Fruit fly (Drosophila melanogaster) whole organism, embryonic: ENCODE measurements around the gene CG8891.

Experiments
- Ada2b ChIP-seq: fragments of 200-800 bp; sonication (Bioruptor generic); IDR thresholded peaks from 2 replicates; pipeline ENCODE4 v1.3.6; 2022; ENCODE audit warnings: missing biosample characterization, missing genetic modification characterization
- Antp ChIP-seq: fragments of 200-800 bp; sonication (Bioruptor generic); optimal IDR thresholded peaks from 3 replicates; lab custom pipeline; 2016; ENCODE audit warnings: missing biosample characterization, missing genetic modification characterization
- B-H2 ChIP-seq: fragments of 200-800 bp; sonication (Bioruptor generic); optimal IDR thresholded peaks from 2 replicates; lab custom pipeline; 2018; ENCODE audit warnings: missing biosample characterization, mild to moderate bottlenecking, missing genetic modification characterization
- CG10274 ChIP-seq: fragments of 200-800 bp; sonication (Bioruptor generic); optimal IDR thresholded peaks from 3 replicates; lab custom pipeline; 2017; ENCODE audit warnings: missing biosample characterization, mild to moderate bottlenecking, missing genetic modification characterization
- CG11695 ChIP-seq: fragments of 200-800 bp; sonication (Bioruptor generic); IDR thresholded peaks from 3 replicates; pipeline ENCODE4 v1.3.6; 2022; ENCODE audit warnings: missing biosample characterization, missing genetic modification characterization
- CG11696 ChIP-seq: fragments of 200-800 bp; sonication (Bioruptor generic); IDR thresholded peaks from 2 replicates; pipeline ENCODE4 v1.3.6; 2022; ENCODE audit warnings: missing biosample characterization, missing genetic modification characterization
- CG12155 ChIP-seq: fragments of 200-800 bp; sonication (Bioruptor generic); optimal IDR thresholded peaks from 3 replicates; lab custom pipeline; 2016; ENCODE audit warnings: missing biosample characterization, missing genetic modification characterization
- CG13624 ChIP-seq: fragments of 200-800 bp; sonication (Bioruptor generic); optimal IDR thresholded peaks from 2 replicates; lab custom pipeline; 2016; ENCODE audit warnings: missing biosample characterization, missing genetic modification characterization
- CG18011 ChIP-seq: fragments of 200-800 bp; sonication (Bioruptor generic); optimal IDR thresholded peaks from 2 replicates; lab custom pipeline; 2017; ENCODE audit warnings: missing biosample characterization, missing genetic modification characterization, mild to moderate bottlenecking, moderate library complexity, missing genotype
- CG2202 ChIP-seq: fragments of 200-800 bp; sonication (Bioruptor generic); optimal IDR thresholded peaks from 2 replicates; lab custom pipeline; 2018; ENCODE audit warnings: missing biosample characterization, mild to moderate bottlenecking, missing genetic modification characterization
- CG30020 ChIP-seq: fragments of 200-800 bp; optimal IDR thresholded peaks from 2 replicates; lab custom pipeline; 2019; ENCODE audit warnings: missing biosample characterization, mild to moderate bottlenecking, missing genetic modification characterization, moderate library complexity
- CG31365 ChIP-seq: fragments of 200-800 bp; sonication (Bioruptor generic); optimal IDR thresholded peaks from 2 replicates; lab custom pipeline; 2018; ENCODE audit warnings: missing biosample characterization, mild to moderate bottlenecking, missing genetic modification characterization
- CG32767 ChIP-seq: fragments of 200-800 bp; sonication (Bioruptor generic); IDR thresholded peaks from 2 replicates; pipeline ENCODE4 v1.3.6; 2022; ENCODE audit warnings: missing biosample characterization, missing genetic modification characterization
- CG4707 ChIP-seq: fragments of 200-800 bp; sonication (Bioruptor generic); optimal IDR thresholded peaks from 2 replicates; lab custom pipeline; 2018; ENCODE audit warnings: missing biosample characterization, mild to moderate bottlenecking, missing genetic modification characterization, moderate library complexity
- CG4730 ChIP-seq: fragments of 200-800 bp; sonication (Bioruptor generic); IDR thresholded peaks from 2 replicates; pipeline ENCODE4 v1.3.6; 2022; ENCODE audit warnings: missing biosample characterization, missing genetic modification characterization
- CG6272 ChIP-seq: fragments of 200-800 bp; sonication (Bioruptor generic); IDR thresholded peaks from 2 replicates; pipeline ENCODE4 v1.3.6; 2022; ENCODE audit warnings: missing biosample characterization, missing genetic modification characterization
- CG6854 ChIP-seq: fragments of 200-800 bp; sonication (Bioruptor generic); optimal IDR thresholded peaks from 3 replicates; lab custom pipeline; 2017; ENCODE audit warnings: missing biosample characterization, mild to moderate bottlenecking, missing genetic modification characterization
- CG8359 ChIP-seq: fragments of 200-800 bp; sonication (Bioruptor generic); optimal IDR thresholded peaks from 2 replicates; lab custom pipeline; 2017; ENCODE audit warnings: missing biosample characterization, mild to moderate bottlenecking, missing genetic modification characterization, borderline replicate concordance
- CG8765 ChIP-seq: fragments of 200-800 bp; sonication (Bioruptor generic); IDR thresholded peaks from 2 replicates; pipeline ENCODE4 v1.3.6; 2022; ENCODE audit warnings: missing biosample characterization, missing genetic modification characterization
- CG8924 ChIP-seq: fragments of 200-800 bp; optimal IDR thresholded peaks from 3 replicates; lab custom pipeline; 2019; ENCODE audit warnings: missing biosample characterization, mild to moderate bottlenecking, missing genetic modification characterization, moderate library complexity
- CG9797 ChIP-seq: fragments of 200-800 bp; sonication (Bioruptor generic); optimal IDR thresholded peaks from 3 replicates; lab custom pipeline; 2018; ENCODE audit warnings: missing biosample characterization, mild to moderate bottlenecking, missing genetic modification characterization
- Lpt ChIP-seq: fragments of >200 bp; optimal IDR thresholded peaks from 2 replicates; lab custom pipeline; 2018; ENCODE audit warnings: missing biosample characterization, missing genetic modification characterization
- Med ChIP-seq: fragments of 200-800 bp; sonication (Bioruptor generic); peaks from one replicate; lab custom pipeline; 2016; ENCODE audit warnings: missing biosample characterization, missing genetic modification characterization, mild to moderate bottlenecking, inconsistent platforms, moderate library complexity
- Myb ChIP-seq: fragments of 200-800 bp; sonication (Bioruptor generic); optimal IDR thresholded peaks from 2 replicates; lab custom pipeline; 2016; ENCODE audit warnings: missing biosample characterization, missing genetic modification characterization
- NFAT ChIP-seq: fragments of 200-800 bp; sonication (Bioruptor generic); IDR thresholded peaks from 2 replicates; pipeline ENCODE4 v1.3.6; 2022; ENCODE audit warnings: missing biosample characterization, missing genetic modification characterization
- Rx ChIP-seq: fragments of 200-800 bp; sonication (Bioruptor generic); IDR thresholded peaks from 2 replicates; pipeline ENCODE4 v1.3.6; 2022; ENCODE audit warnings: missing biosample characterization, missing genetic modification characterization
- Trl ChIP-seq, 3 experiments: fragments of >200 bp in 2 of 3; fragments of 200-800 bp in 1 of 3; sonication (Bioruptor generic) in 1 of 3; optimal IDR thresholded peaks; 2 replicates in 1 of 3; 3 replicates in 2 of 3; lab custom pipeline; 2016 to 2017; ENCODE audit warnings: missing biosample characterization in 1 of 3, missing genetic modification characterization in 1 of 3
- ac ChIP-seq: fragments of 200-800 bp; sonication (Bioruptor generic); optimal IDR thresholded peaks from 3 replicates; lab custom pipeline; 2017; ENCODE audit warnings: missing biosample characterization, mild to moderate bottlenecking, missing genetic modification characterization
- bbx ChIP-seq: fragments of 200-800 bp; sonication (Bioruptor generic); IDR thresholded peaks from 2 replicates; pipeline ENCODE4 v1.3.6; 2022; ENCODE audit warnings: missing biosample characterization, missing genetic modification characterization; ENCODE audit not compliant: partially characterized antibody
- br ChIP-seq: fragments of >200 bp; optimal IDR thresholded peaks from 2 replicates; lab custom pipeline; 2017
- caup ChIP-seq: fragments of 200-800 bp; sonication (Bioruptor generic); optimal IDR thresholded peaks from 3 replicates; lab custom pipeline; 2017; ENCODE audit warnings: missing biosample characterization, mild to moderate bottlenecking, missing genetic modification characterization, moderate library complexity; ENCODE audit not compliant: severe bottlenecking
- cg ChIP-seq: fragments of 200-800 bp; sonication (Bioruptor generic); optimal IDR thresholded peaks from 3 replicates; lab custom pipeline; 2019; ENCODE audit warnings: missing biosample characterization, mild to moderate bottlenecking, missing genetic modification characterization, moderate library complexity
- croc ChIP-seq: fragments of 200-800 bp; sonication (Bioruptor generic); conservative IDR thresholded peaks from 3 replicates; pipeline ENCODE4 v1.3.6; 2022; ENCODE audit warnings: missing biosample characterization, missing genetic modification characterization
- crp ChIP-seq, 2 experiments: fragments of 200-800 bp; sonication (Bioruptor generic); optimal IDR thresholded peaks; 2 replicates in 1 of 2; 3 replicates in 1 of 2; lab custom pipeline; 2017; ENCODE audit warnings: missing biosample characterization in 2 of 2, missing genetic modification characterization in 2 of 2, mild to moderate bottlenecking in 1 of 2, moderate library complexity in 1 of 2
- eve ChIP-seq, 2 experiments: fragments of >200 bp; optimal IDR thresholded peaks; 2 replicates each; lab custom pipeline; 2017; ENCODE audit warnings: missing biosample characterization in 2 of 2, missing genetic modification characterization in 2 of 2
- ewg ChIP-seq: fragments of 200-800 bp; sonication (Bioruptor generic); optimal IDR thresholded peaks from 3 replicates; lab custom pipeline; 2017; ENCODE audit warnings: mild to moderate bottlenecking, missing biosample characterization, missing genetic modification reagents, missing genetic modification characterization
- fd96Cb ChIP-seq: fragments of 200-800 bp; sonication (Bioruptor generic); optimal IDR thresholded peaks from 2 replicates; lab custom pipeline; 2018; ENCODE audit warnings: missing biosample characterization, mild to moderate bottlenecking, missing genetic modification characterization, moderate library complexity
- gsb ChIP-seq: fragments of 200-800 bp; sonication (Bioruptor generic); IDR thresholded peaks from 2 replicates; pipeline ENCODE4 v1.3.6; 2022; ENCODE audit warnings: missing biosample characterization, missing genetic modification characterization
- jumu ChIP-seq: fragments of 200-800 bp; sonication (Bioruptor generic); optimal IDR thresholded peaks from 3 replicates; lab custom pipeline; 2016; ENCODE audit warnings: missing biosample characterization, missing genetic modification characterization
- nerfin-1 ChIP-seq: fragments of 200-800 bp; sonication (Bioruptor generic); optimal IDR thresholded peaks from 3 replicates; lab custom pipeline; 2019; ENCODE audit warnings: missing biosample characterization, mild to moderate bottlenecking, missing genetic modification characterization, moderate library complexity
- pum ChIP-seq: fragments of 200-800 bp; sonication (Bioruptor generic); optimal IDR thresholded peaks from 2 replicates; lab custom pipeline; 2016; ENCODE audit warnings: missing biosample characterization, missing genetic modification characterization
- repo ChIP-seq: fragments of 200-800 bp; sonication (Bioruptor generic); optimal IDR thresholded peaks from 2 replicates; lab custom pipeline; 2016; ENCODE audit warnings: missing biosample characterization, missing genetic modification characterization
- salm ChIP-seq: fragments of 200-800 bp; sonication (Bioruptor generic); optimal IDR thresholded peaks from 2 replicates; lab custom pipeline; 2018; ENCODE audit warnings: missing biosample characterization, mild to moderate bottlenecking, missing genetic modification characterization
- slbo ChIP-seq: fragments of 200-800 bp; sonication (Bioruptor generic); IDR thresholded peaks from 2 replicates; pipeline ENCODE4 v1.3.6; 2022; ENCODE audit warnings: missing biosample characterization, missing genetic modification characterization
- so ChIP-seq: fragments of 200-800 bp; sonication (Bioruptor generic); IDR thresholded peaks from 3 replicates; pipeline ENCODE4 v1.3.6; 2022; ENCODE audit warnings: missing biosample characterization, missing genetic modification characterization
- sug ChIP-seq: fragments of 200-800 bp; optimal IDR thresholded peaks from 2 replicates; lab custom pipeline; 2019; ENCODE audit warnings: missing biosample characterization, mild to moderate bottlenecking, missing genetic modification characterization, moderate library complexity
- unpg ChIP-seq: fragments of 200-800 bp; sonication (Bioruptor generic); optimal IDR thresholded peaks from 3 replicates; lab custom pipeline; 2018; ENCODE audit warnings: missing biosample characterization, mild to moderate bottlenecking, missing genetic modification characterization, moderate library complexity
- usp ChIP-seq: fragments of >200 bp; optimal IDR thresholded peaks from 2 replicates; lab custom pipeline; 2017; ENCODE audit warnings: missing biosample characterization, missing genetic modification characterization
- zfh1 ChIP-seq: fragments of 200-800 bp; sonication (Bioruptor generic); IDR thresholded peaks from 3 replicates; pipeline ENCODE4 v1.3.6; 2022; ENCODE audit warnings: missing biosample characterization, missing genetic modification characterization

Gene CG8891

DNA sequence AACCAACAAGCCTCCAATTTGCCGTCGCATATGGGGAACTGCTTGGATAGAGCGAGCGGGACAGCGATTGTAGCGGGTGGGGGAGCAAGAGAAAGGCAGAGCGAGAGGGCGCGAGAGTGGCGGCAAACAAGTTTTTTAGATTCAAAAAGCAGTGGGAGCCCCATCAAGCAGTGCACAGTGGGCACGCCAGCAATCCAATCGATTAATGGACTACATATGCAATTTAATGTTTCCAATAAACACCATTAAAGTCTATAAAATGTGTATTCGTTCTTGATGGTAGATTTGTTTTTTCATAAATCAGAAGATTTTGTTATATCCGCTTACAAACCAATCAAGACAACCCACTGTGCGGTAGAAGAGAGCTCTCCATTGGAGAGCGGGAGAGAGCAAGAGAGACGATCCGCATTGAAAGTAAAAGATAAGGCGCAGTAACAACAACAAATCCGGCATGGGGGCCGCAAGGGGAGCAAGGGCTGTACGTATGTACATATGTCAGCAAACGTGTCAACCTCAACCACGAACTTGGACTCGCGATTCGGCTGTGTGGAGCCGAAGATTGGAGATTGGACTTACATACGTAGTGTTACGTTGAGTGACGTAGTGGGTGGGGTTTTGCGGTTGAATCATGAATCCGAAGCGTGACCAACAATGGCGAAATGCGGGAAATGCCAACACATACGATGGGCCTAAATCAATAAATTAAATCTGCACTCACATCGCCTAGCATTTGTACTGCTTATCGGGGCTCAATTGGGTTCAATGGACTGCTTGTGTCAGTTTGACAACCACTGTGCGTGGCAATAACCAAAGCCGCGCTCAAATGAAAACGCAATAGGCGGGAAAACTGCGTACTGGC lies 18.5 kb upstream of the CG8891 start (continued):
- TF ChIP-seq CG32767 (peak; percentile 98), sug (tag; lab: Kevin White, UChicago) (peak; percentile 100), ewg (GFP tag; lab: Kevin White, UChicago) (peak; percentile 98), zfh1 (GFP tag; lab: Robert Waterston, UW) (peak; percentile 100), repo (GFP tag; lab: Kevin White, UChicago) (peak; percentile 99), CG9797 (GFP tag; lab: Kevin White, UChicago) (peak; percentile 67), CG8765 (peak; percentile 99), jumu (peak; percentile 99), Myb (GFP tag; lab: Kevin White, UChicago) (peak; percentile 94), caup (GFP tag; lab: Kevin White, UChicago) (peak; percentile 98), br (lab: Kevin White, UChicago) (no peak), croc (GFP tag; lab: Robert Waterston, UW) (peak; percentile 99), salm (tag; lab: Kevin White, UChicago) (peak; percentile 98), ac (GFP tag; lab: Kevin White, UChicago) (peak; percentile 97), CG2202 (tag; lab: Kevin White, UChicago) (peak; percentile 99), Lpt (GFP tag; lab: Kevin White, UChicago) (no peak), Ada2b (GFP tag; lab: Robert Waterston, UW) (peak; percentile 99), slbo (GFP tag; lab: Robert Waterston, UW) (peak; percentile 99), pum (GFP tag; lab: Kevin White, UChicago) (peak; percentile 99), fd96Cb (tag; lab: Kevin White, UChicago) (peak; percentile 99), unpg (peak; percentile 100), CG6854 (GFP tag; lab: Kevin White, UChicago) (peak; percentile 96), CG31365 (tag; lab: Kevin White, UChicago) (peak; percentile 98), CG11695 (peak; percentile 98), bbx (peak; percentile 63), Antp (GFP tag; lab: Kevin White, UChicago) (peak; percentile 99), gsb (GFP tag; lab: Robert Waterston, UW) (peak; percentile 98), crp (GFP tag; optimal IDR thresholded peaks at IDR 0.05; lab: Kevin White, UChicago) (peak; percentile 35 to 77), Trl (optimal IDR thresholded peaks at IDR 0.05; lab: Kevin White, UChicago) (peak; percentile 91 to 94), Trl (GFP tag; optimal IDR thresholded peaks at IDR 0.05; lab: Kevin White, UChicago) (peak; percentile 99), usp (GFP tag; lab: Kevin White, UChicago) (no peak), CG4707 (GFP tag; lab: Kevin White, UChicago) (peak; percentile 100), B-H2 (peak; percentile 96), CG30020 (tag; lab: Kevin White, UChicago) (peak; percentile 88), CG8924 (tag; lab: Kevin White, UChicago) (peak; percentile 99), Rx (GFP tag; lab: Robert Waterston, UW) (peak; percentile 99), eve (GFP tag; optimal IDR thresholded peaks at IDR 0.05; lab: Kevin White, UChicago) (peak; percentile 40 to 97), CG11696 (GFP tag; lab: Robert Waterston, UW) (peak; percentile 96), CG10274 (GFP tag; lab: Kevin White, UChicago) (peak; percentile 94), nerfin-1 (tag; lab: Kevin White, UChicago) (peak; percentile 97), CG4730 (GFP tag; lab: Robert Waterston, UW) (peak; percentile 99), NFAT (GFP tag; lab: Robert Waterston, UW) (peak; percentile 99), cg (GFP tag; lab: Kevin White, UChicago) (peak; percentile 15), CG8359 (GFP tag; lab: Kevin White, UChicago) (peak; percentile 95), CG6272 (GFP tag; lab: Robert Waterston, UW) (peak; percentile 99), CG12155 (peak; percentile 98), so (GFP tag; lab: Robert Waterston, UW) (peak; percentile 99), CG18011 (GFP tag; lab: Kevin White, UChicago) (peak; percentile 91), CG13624 (GFP tag; lab: Kevin White, UChicago) (peak; percentile 99), Med (peak; percentile 100)
